In the genomic region with DNA sequence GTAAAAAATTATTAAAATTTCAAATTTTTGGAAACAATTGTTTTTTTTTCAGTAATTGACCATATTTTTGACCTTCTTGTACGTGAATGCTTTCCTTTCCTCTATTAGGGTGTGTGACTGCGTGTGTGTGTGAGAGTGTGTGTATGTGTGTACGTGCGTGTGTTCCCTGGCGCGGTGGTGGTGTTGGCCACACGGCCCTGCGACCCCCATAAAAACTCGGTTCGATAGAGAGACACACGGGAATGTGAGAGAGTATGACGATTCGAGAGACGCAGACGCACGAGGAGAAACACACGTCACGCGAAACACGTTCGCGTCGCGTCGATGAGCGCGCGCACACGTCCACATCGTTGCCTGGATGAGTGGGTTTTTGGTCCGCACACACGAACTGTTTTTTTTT, we compare ENCODE assay signal across 3 worm cellular contexts.
TF ChIP-seq lines count a peak whose summit lies in the region.

No protein-coding gene starts in this region.

TF ChIP-seq in whole organism, L1 larva, 84 proteins besides CTCF, POLR2A, EP300 and RAD21 (continued from another document and continues in another):
- TF ChIP-seq isw-1 (GFP tag; IDR thresholded peaks at IDR 0.05; lab: Robert Waterston, UW) (peak; percentile 51), unc-62 (GFP tag; optimal IDR thresholded peaks at IDR 0.05; lab: Kevin White, UChicago) (no peak), ceh-8 (GFP tag; optimal IDR thresholded peaks at IDR 0.05; lab: Kevin White, UChicago) (peak; percentile 26), sup-37 (GFP tag; optimal IDR thresholded peaks at IDR 0.05; lab: Kevin White, UChicago) (no peak), Y116A8C.19 (tag; optimal IDR thresholded peaks at IDR 0.05; lab: Kevin White, UChicago; ENCODE audit: borderline replicate concordance) (no peak), hpl-2 (GFP tag; optimal IDR thresholded peaks at IDR 0.05; lab: Kevin White, UChicago) (no peak), sox-4 (tag; optimal IDR thresholded peaks at IDR 0.05; lab: Kevin White, UChicago) (no peak), efl-3 (GFP tag; optimal IDR thresholded peaks at IDR 0.05; lab: Kevin White, UChicago) (no peak), ama-1 (optimal IDR thresholded peaks at IDR 0.05; lab: Kevin White, UChicago) (no peak), unc-98 (GFP tag; IDR thresholded peaks at IDR 0.05; lab: Robert Waterston, UW) (no peak), snu-23 (GFP tag; optimal IDR thresholded peaks at IDR 0.05; lab: Kevin White, UChicago) (peak; percentile 83), jun-1 (tag; optimal IDR thresholded peaks at IDR 0.05; lab: Kevin White, UChicago) (peak; percentile 61), nhr-237 (tag; optimal IDR thresholded peaks at IDR 0.05; lab: Kevin White, UChicago) (peak; percentile 4), ceh-88 (GFP tag; IDR thresholded peaks at IDR 0.05; lab: Robert Waterston, UW) (no peak; the same call in 1 of the 2 replicates), nhr-84 (tag; optimal IDR thresholded peaks at IDR 0.05; lab: Kevin White, UChicago) (no peak), vab-15 (tag; optimal IDR thresholded peaks at IDR 0.05; lab: Kevin White, UChicago) (peak; percentile 30), unc-30 (tag; optimal IDR thresholded peaks at IDR 0.05; lab: Kevin White, UChicago) (no peak), nhr-71 (tag; optimal IDR thresholded peaks at IDR 0.05; lab: Kevin White, UChicago) (peak; percentile 81), lin-39 (tag; optimal IDR thresholded peaks at IDR 0.05; lab: Kevin White, UChicago) (no peak), grh-1 (GFP tag; IDR thresholded peaks at IDR 0.05; lab: Robert Waterston, UW) (peak; percentile 60; the same call in 1 of the 2 replicates), tbx-2 (tag; optimal IDR thresholded peaks at IDR 0.05; lab: Kevin White, UChicago) (peak; percentile 68), snpc-4 (tag; optimal IDR thresholded peaks at IDR 0.05; lab: Kevin White, UChicago) (peak; percentile 30), dpl-1 (GFP tag; optimal IDR thresholded peaks at IDR 0.05; lab: Kevin White, UChicago) (peak; percentile 48 to 63 (median 53)), C16A3.4 (tag; optimal IDR thresholded peaks at IDR 0.05; lab: Kevin White, UChicago) (peak; percentile 52), pag-3 (tag; optimal IDR thresholded peaks at IDR 0.05; lab: Kevin White, UChicago; ENCODE audit: borderline replicate concordance, insufficient read depth) (no peak), pqm-1 (tag; optimal IDR thresholded peaks at IDR 0.05; lab: Kevin White, UChicago) (no peak), zag-1 (tag; optimal IDR thresholded peaks at IDR 0.05; lab: Kevin White, UChicago) (no peak), lin-35 (GFP tag; optimal IDR thresholded peaks at IDR 0.05; lab: Kevin White, UChicago) (peak; percentile 77 to 80), swsn-7 (tag; optimal IDR thresholded peaks at IDR 0.05; lab: Kevin White, UChicago) (peak; percentile 73), xbp-1 (tag; optimal IDR thresholded peaks at IDR 0.05; lab: Kevin White, UChicago) (peak; percentile 77), ceh-63 (GFP tag; optimal IDR thresholded peaks at IDR 0.05; lab: Kevin White, UChicago) (no peak), nhr-77 (tag; optimal IDR thresholded peaks at IDR 0.05; lab: Kevin White, UChicago) (peak; percentile 22), fkh-10 (GFP tag; optimal IDR thresholded peaks at IDR 0.05; lab: Kevin White, UChicago) (peak; percentile 23), nhr-76 (tag; optimal IDR thresholded peaks at IDR 0.05; lab: Kevin White, UChicago) (no peak), mep-1 (tag; optimal IDR thresholded peaks at IDR 0.05; lab: Kevin White, UChicago) (peak; percentile 76), nhr-90 (tag; optimal IDR thresholded peaks at IDR 0.05; lab: Kevin White, UChicago; ENCODE audit: poor library complexity) (peak; percentile 65), blmp-1 (tag; optimal IDR thresholded peaks at IDR 0.05; lab: Kevin White, UChicago) (peak; percentile 56), nhr-28 (tag; optimal IDR thresholded peaks at IDR 0.05; lab: Kevin White, UChicago) (no peak), fos-1 (tag; optimal IDR thresholded peaks at IDR 0.05; lab: Kevin White, UChicago) (peak; percentile 17), nhr-11 (tag; optimal IDR thresholded peaks at IDR 0.05; lab: Kevin White, UChicago) (no peak), rnt-1 (tag; optimal IDR thresholded peaks at IDR 0.05; lab: Kevin White, UChicago) (peak; percentile 64), nhr-20 (tag; optimal IDR thresholded peaks at IDR 0.05; lab: Kevin White, UChicago) (peak; percentile 71)

TF ChIP-seq in whole organism, L3 larva, 47 proteins besides CTCF, POLR2A, EP300 and RAD21 (continued from another document):
- peak; percentile 95 for TF ChIP-seq nhr-25 (tag; optimal IDR thresholded peaks at IDR 0.05; lab: Kevin White, UChicago)
- peak; percentile 81 for TF ChIP-seq nhr-23 (tag; optimal IDR thresholded peaks at IDR 0.05; lab: Kevin White, UChicago)
- peak; percentile 85 for TF ChIP-seq lin-39 (tag; optimal IDR thresholded peaks at IDR 0.05; lab: Kevin White, UChicago)
- TF ChIP-seq lin-15B (tag; optimal IDR thresholded peaks at IDR 0.05; lab: Kevin White, UChicago), result peak; percentile 58
- peak; percentile 9 for TF ChIP-seq pqm-1 (tag; optimal IDR thresholded peaks at IDR 0.05; lab: Kevin White, UChicago)
- peak; percentile 66 for TF ChIP-seq elt-2 (tag; optimal IDR thresholded peaks at IDR 0.05; lab: Kevin White, UChicago)
- no peak for TF ChIP-seq nhr-11 (tag; optimal IDR thresholded peaks at IDR 0.05; lab: Kevin White, UChicago)
- peak; percentile 26 for TF ChIP-seq lsy-12 (tag; optimal IDR thresholded peaks at IDR 0.05; lab: Kevin White, UChicago)
- no peak for TF ChIP-seq fkh-10 (GFP tag; optimal IDR thresholded peaks at IDR 0.05; lab: Kevin White, UChicago)
- no peak for TF ChIP-seq nhr-237 (tag; optimal IDR thresholded peaks at IDR 0.05; lab: Kevin White, UChicago)
- no peak for TF ChIP-seq ZK546.5 (tag; optimal IDR thresholded peaks at IDR 0.05; lab: Kevin White, UChicago)
- no peak for TF ChIP-seq eor-1 (tag; optimal IDR thresholded peaks at IDR 0.05; lab: Kevin White, UChicago)
TF ChIP-seq in whole organism, L3 larva: peak in this region for 19.

TF ChIP-seq in whole organism, young adult, 124 proteins besides CTCF, POLR2A, EP300 and RAD21 (continued from another document):
- TF ChIP-seq zim-3 (tag; optimal IDR thresholded peaks at IDR 0.05; lab: Kevin White, UChicago) (no peak), zfh-2 (GFP tag; conservative IDR thresholded peaks at IDR 0.05; lab: Robert Waterston, UW) (no peak; the same call in none of the 2 replicates), lir-1 (GFP tag; conservative IDR thresholded peaks at IDR 0.05; lab: Robert Waterston, UW) (0 out of 2 replicates have a peak, but pooled peaks have one; percentile 21), ztf-26 (tag; optimal IDR thresholded peaks at IDR 0.05; lab: Kevin White, UChicago) (peak; percentile 50), egrh-3 (GFP tag; IDR thresholded peaks at IDR 0.05; lab: Robert Waterston, UW) (no peak), fkh-3 (tag; optimal IDR thresholded peaks at IDR 0.05; lab: Kevin White, UChicago) (no peak), hlh-26 (GFP tag; conservative IDR thresholded peaks at IDR 0.05; lab: Robert Waterston, UW) (no peak), ZK185.1 (tag; optimal IDR thresholded peaks at IDR 0.05; lab: Kevin White, UChicago; ENCODE audit: poor library complexity, severe bottlenecking) (peak; percentile 28), mel-28 (tag; optimal IDR thresholded peaks at IDR 0.05; lab: Kevin White, UChicago; ENCODE audit: borderline replicate concordance) (no peak), K11D2.4 (GFP tag; IDR thresholded peaks at IDR 0.05; lab: Robert Waterston, UW) (peak; percentile 68; the same call in 1 of the 2 replicates), K12H6.12 (tag; optimal IDR thresholded peaks at IDR 0.05; lab: Kevin White, UChicago) (peak; percentile 73), atf-7 (tag; optimal IDR thresholded peaks at IDR 0.05; lab: Kevin White, UChicago) (peak; percentile 71), sdz-38 (tag; optimal IDR thresholded peaks at IDR 0.05; lab: Kevin White, UChicago) (no peak), attf-5 (GFP tag; optimal IDR thresholded peaks at IDR 0.05; lab: Kevin White, UChicago) (peak; percentile 93), dpl-1 (GFP tag; optimal IDR thresholded peaks at IDR 0.05; lab: Kevin White, UChicago) (no peak), hmg-1.2 (GFP tag; IDR thresholded peaks at IDR 0.05; lab: Robert Waterston, UW) (peak; percentile 96), egl-44 (GFP tag; IDR thresholded peaks at IDR 0.05; lab: Robert Waterston, UW) (no peak), dox-1 (GFP tag; IDR thresholded peaks at IDR 0.05; lab: Robert Waterston, UW) (peak; percentile 79), C17E4.6 (GFP tag; IDR thresholded peaks at IDR 0.05; lab: Robert Waterston, UW) (no peak), let-607 (tag; optimal IDR thresholded peaks at IDR 0.05; lab: Kevin White, UChicago) (peak; percentile 89 to 93), nfya-1 (tag; optimal IDR thresholded peaks at IDR 0.05; lab: Kevin White, UChicago; ENCODE audit: borderline replicate concordance, insufficient read depth) (no peak), cebp-2 (GFP tag; IDR thresholded peaks at IDR 0.05; lab: Robert Waterston, UW) (no peak), die-1 (tag; optimal IDR thresholded peaks at IDR 0.05; lab: Kevin White, UChicago) (no peak), Y56A3A.18 (GFP tag; IDR thresholded peaks at IDR 0.05; lab: Robert Waterston, UW) (no peak), ztf-3 (GFP tag; optimal IDR thresholded peaks at IDR 0.05; lab: Kevin White, UChicago) (peak; percentile 16), ekl-4 (GFP tag; IDR thresholded peaks at IDR 0.05; lab: Robert Waterston, UW) (peak; percentile 35; the same call in 1 of the 2 replicates), B0019.2 (GFP tag; conservative IDR thresholded peaks at IDR 0.05; lab: Robert Waterston, UW) (no peak), chd-7 (tag; optimal IDR thresholded peaks at IDR 0.05; lab: Kevin White, UChicago) (peak; percentile 12), F57A8.1 (GFP tag; optimal IDR thresholded peaks at IDR 0.05; lab: Kevin White, UChicago) (no peak), mcd-1 (GFP tag; IDR thresholded peaks at IDR 0.05; lab: Robert Waterston, UW) (peak; percentile 67), somi-1 (GFP tag; optimal IDR thresholded peaks at IDR 0.05; lab: Kevin White, UChicago) (peak; percentile 17), egl-18 (GFP tag; IDR thresholded peaks at IDR 0.05; lab: Robert Waterston, UW) (no peak), ceh-91 (GFP tag; IDR thresholded peaks at IDR 0.05; lab: Robert Waterston, UW) (no peak), madf-10 (tag; optimal IDR thresholded peaks at IDR 0.05; lab: Kevin White, UChicago) (peak; percentile 96), sptf-2 (GFP tag; optimal IDR thresholded peaks at IDR 0.05; lab: Kevin White, UChicago) (no peak), rcor-1 (GFP tag; IDR thresholded peaks at IDR 0.05; lab: Robert Waterston, UW) (0 out of 2 replicates have a peak, but pooled peaks have one; percentile 20), cebp-1 (GFP tag; IDR thresholded peaks at IDR 0.05; lab: Robert Waterston, UW) (peak; percentile 55; the same call in 1 of the 2 replicates), cebp-1 (tag; optimal IDR thresholded peaks at IDR 0.05; lab: Kevin White, UChicago) (no peak)
